Fruit fly (Drosophila melanogaster) whole organism, embryonic: Measurements from ENCODE around the gene mAChR-B.
A peak's percentile ranks its signal among the peaks of the same experiment; 100 is the strongest.

Experiments used
- CG10147 ChIP-seq: fragments of 200-800 bp; sonication (Bioruptor generic); optimal IDR thresholded peaks from 2 replicates; lab custom pipeline; 2019; ENCODE audit warnings: missing biosample characterization, mild to moderate bottlenecking, missing genetic modification characterization, moderate library complexity
- CG11093 ChIP-seq: fragments of 200-800 bp; sonication (Bioruptor generic); IDR thresholded peaks from 3 replicates; pipeline ENCODE4 v1.3.6; 2022; ENCODE audit warnings: missing biosample characterization, missing genetic modification characterization
- CG1233 ChIP-seq: fragments of 200-800 bp; sonication (Bioruptor generic); optimal IDR thresholded peaks from 4 replicates; lab custom pipeline; 2018; ENCODE audit warnings: missing biosample characterization, mild to moderate bottlenecking, missing genetic modification characterization
- CG13624 ChIP-seq: fragments of 200-800 bp; sonication (Bioruptor generic); optimal IDR thresholded peaks from 2 replicates; lab custom pipeline; 2016; ENCODE audit warnings: missing biosample characterization, missing genetic modification characterization
- CG14667 ChIP-seq: fragments of 200-800 bp; sonication (Bioruptor generic); IDR thresholded peaks from 2 replicates; pipeline ENCODE4 v1.3.6; 2022; ENCODE audit warnings: missing biosample characterization, missing genetic modification characterization
- CG17612 ChIP-seq: fragments of 200-800 bp; sonication (Bioruptor generic); IDR thresholded peaks from 2 replicates; pipeline ENCODE4 v1.3.6; 2022; ENCODE audit warnings: missing biosample characterization, missing genetic modification characterization
- CG17829 ChIP-seq: fragments of 200-800 bp; optimal IDR thresholded peaks from 2 replicates; lab custom pipeline; 2019; ENCODE audit warnings: missing biosample characterization, mild to moderate bottlenecking, missing genetic modification characterization, moderate library complexity
- CG18262 ChIP-seq: fragments of 200-800 bp; optimal IDR thresholded peaks from 3 replicates; lab custom pipeline; 2019; ENCODE audit warnings: missing biosample characterization, mild to moderate bottlenecking, missing genetic modification characterization, moderate library complexity
- CG2116 ChIP-seq: fragments of 200-800 bp; sonication (Bioruptor generic); optimal IDR thresholded peaks from 3 replicates; lab custom pipeline; 2018; ENCODE audit warnings: missing biosample characterization, mild to moderate bottlenecking, missing genetic modification characterization
- CG2129 ChIP-seq: fragments of 200-800 bp; sonication (Bioruptor generic); IDR thresholded peaks from 2 replicates; pipeline ENCODE4 v1.3.6; 2022; ENCODE audit warnings: missing biosample characterization, missing genetic modification characterization; ENCODE audit not compliant: partially characterized antibody
- CG3065 ChIP-seq: fragments of 200-800 bp; sonication (Bioruptor generic); optimal IDR thresholded peaks from 2 replicates; lab custom pipeline; 2016; ENCODE audit warnings: missing biosample characterization, missing genetic modification characterization
- CG3163 ChIP-seq: fragments of 200-800 bp; sonication (Bioruptor generic); optimal IDR thresholded peaks from 3 replicates; lab custom pipeline; 2016; ENCODE audit warnings: missing biosample characterization, missing genetic modification characterization
- CG32767 ChIP-seq: fragments of 200-800 bp; sonication (Bioruptor generic); IDR thresholded peaks from 2 replicates; pipeline ENCODE4 v1.3.6; 2022; ENCODE audit warnings: missing biosample characterization, missing genetic modification characterization
- CG34224 ChIP-seq: fragments of 200-800 bp; sonication (Bioruptor generic); IDR thresholded peaks from 3 replicates; pipeline ENCODE4 v1.3.6; 2022; ENCODE audit warnings: missing biosample characterization, missing genetic modification characterization; ENCODE audit not compliant: partially characterized antibody
- CG3726 ChIP-seq: fragments of 200-800 bp; sonication (Bioruptor generic); IDR thresholded peaks from 3 replicates; pipeline ENCODE4, ENCODE4 v1.3.6; 2022; ENCODE audit warnings: missing biosample characterization, missing genetic modification characterization
- CG4617 ChIP-seq: fragments of 200-800 bp; sonication (Bioruptor generic); optimal IDR thresholded peaks from 3 replicates; lab custom pipeline; 2016; ENCODE audit warnings: missing biosample characterization, missing genetic modification characterization, borderline replicate concordance
- CG7987 ChIP-seq: fragments of 200-800 bp; sonication (Bioruptor generic); optimal IDR thresholded peaks from 2 replicates; lab custom pipeline; 2018; ENCODE audit warnings: missing biosample characterization, mild to moderate bottlenecking, missing genetic modification characterization, moderate library complexity
- CG8944 ChIP-seq: fragments of 200-800 bp; sonication (Bioruptor generic); optimal IDR thresholded peaks from 3 replicates; lab custom pipeline; 2016; ENCODE audit warnings: missing biosample characterization, missing genetic modification characterization
- CrebB ChIP-seq: fragments of 200-800 bp; sonication (Bioruptor generic); optimal IDR thresholded peaks from 3 replicates; lab custom pipeline; 2018; ENCODE audit warnings: missing biosample characterization, mild to moderate bottlenecking, missing genetic modification characterization
- D ChIP-seq, 2 experiments: fragments of 200-800 bp in 1 of 2; fragments of >200 bp in 1 of 2; sonication (Bioruptor generic) in 1 of 2; optimal IDR thresholded peaks; 2 replicates in 1 of 2; 3 replicates in 1 of 2; lab custom pipeline; 2017; ENCODE audit warnings: mild to moderate bottlenecking in 1 of 2, missing biosample characterization in 1 of 2, missing genetic modification characterization in 1 of 2, missing genetic modification reagents in 1 of 2
- D19B ChIP-seq: fragments of 200-800 bp; sonication (Bioruptor generic); optimal IDR thresholded peaks from 2 replicates; lab custom pipeline; 2017; ENCODE audit warnings: missing biosample characterization, mild to moderate bottlenecking, missing genetic modification characterization
- E2f2 ChIP-seq: fragments of 200-800 bp; sonication (Bioruptor generic); IDR thresholded peaks from 2 replicates; pipeline ENCODE4 v1.3.6; 2022; ENCODE audit warnings: missing biosample characterization, missing genetic modification characterization
- Eip74EF ChIP-seq, 2 experiments: fragments of 200-800 bp in 1 of 2; fragments of >200 bp in 1 of 2; sonication (Bioruptor generic) in 1 of 2; optimal IDR thresholded peaks; 2 replicates each; lab custom pipeline; 2017 to 2019; ENCODE audit warnings: missing biosample characterization in 2 of 2, missing genetic modification characterization in 2 of 2, mild to moderate bottlenecking in 1 of 2, moderate library complexity in 1 of 2
- Fer3 ChIP-seq: fragments of 200-800 bp; sonication (Bioruptor generic); optimal IDR thresholded peaks from 2 replicates; lab custom pipeline; 2018; ENCODE audit warnings: missing biosample characterization, mild to moderate bottlenecking, missing genetic modification characterization, moderate library complexity
- HLH4C ChIP-seq: fragments of 200-800 bp; sonication (Bioruptor generic); IDR thresholded peaks from 3 replicates; pipeline ENCODE4 v1.3.6; 2022; ENCODE audit warnings: missing biosample characterization, missing genetic modification characterization; ENCODE audit not compliant: partially characterized antibody
- MESR4 ChIP-seq: fragments of 200-800 bp; sonication (Bioruptor generic); optimal IDR thresholded peaks from 2 replicates; lab custom pipeline; 2018; ENCODE audit warnings: missing biosample characterization, mild to moderate bottlenecking, missing genetic modification characterization, moderate library complexity
- Mad ChIP-seq: fragments of 200-800 bp; sonication (Bioruptor generic); optimal IDR thresholded peaks from 2 replicates; lab custom pipeline; 2016; ENCODE audit warnings: missing biosample characterization, missing genetic modification characterization
- Med ChIP-seq: fragments of 200-800 bp; sonication (Bioruptor generic); peaks from one replicate; lab custom pipeline; 2016; ENCODE audit warnings: missing biosample characterization, missing genetic modification characterization, mild to moderate bottlenecking, inconsistent platforms, moderate library complexity
- NFAT ChIP-seq: fragments of 200-800 bp; sonication (Bioruptor generic); IDR thresholded peaks from 2 replicates; pipeline ENCODE4 v1.3.6; 2022; ENCODE audit warnings: missing biosample characterization, missing genetic modification characterization
- Sry-β ChIP-seq: fragments of 200-800 bp; sonication (Bioruptor generic); optimal IDR thresholded peaks from 2 replicates; lab custom pipeline; 2018; ENCODE audit warnings: missing biosample characterization, mild to moderate bottlenecking, missing genetic modification characterization, moderate library complexity
- Sry-δ ChIP-seq: fragments of 200-800 bp; sonication (Bioruptor generic); optimal IDR thresholded peaks from 2 replicates; lab custom pipeline; 2016; ENCODE audit warnings: missing biosample characterization, missing genetic modification characterization
- Xbp1 ChIP-seq: fragments of 200-800 bp; sonication (Bioruptor generic); optimal IDR thresholded peaks from 3 replicates; lab custom pipeline; 2016; ENCODE audit warnings: missing biosample characterization, mild to moderate bottlenecking, missing genetic modification characterization
- bcd ChIP-seq: fragments of 200-800 bp; sonication (Bioruptor generic); optimal IDR thresholded peaks from 2 replicates; lab custom pipeline; 2017; ENCODE audit warnings: missing biosample characterization, mild to moderate bottlenecking, missing genetic modification characterization
- chm ChIP-seq: fragments of 200-800 bp; sonication (Bioruptor generic); IDR thresholded peaks from 2 replicates; pipeline ENCODE4 v1.3.6; 2022; ENCODE audit warnings: missing biosample characterization, missing genetic modification characterization
- crp ChIP-seq, 2 experiments: fragments of 200-800 bp; sonication (Bioruptor generic); optimal IDR thresholded peaks; 2 replicates in 1 of 2; 3 replicates in 1 of 2; lab custom pipeline; 2017; ENCODE audit warnings: missing biosample characterization in 2 of 2, missing genetic modification characterization in 2 of 2, mild to moderate bottlenecking in 1 of 2, moderate library complexity in 1 of 2
- exex ChIP-seq: fragments of 200-800 bp; sonication (Bioruptor generic); optimal IDR thresholded peaks from 4 replicates; lab custom pipeline; 2018; ENCODE audit warnings: missing biosample characterization, mild to moderate bottlenecking, missing genetic modification characterization, moderate library complexity
- gce ChIP-seq: fragments of 200-800 bp; sonication (Bioruptor generic); IDR thresholded peaks from 3 replicates; pipeline ENCODE4 v1.3.6; 2022; ENCODE audit warnings: missing biosample characterization, missing genetic modification characterization
- grau ChIP-seq: fragments of 200-800 bp; optimal IDR thresholded peaks from 3 replicates; lab custom pipeline; 2019; ENCODE audit warnings: missing biosample characterization, mild to moderate bottlenecking, missing genetic modification characterization, moderate library complexity
- ham ChIP-seq: fragments of 200-800 bp; sonication (Bioruptor generic); IDR thresholded peaks from 2 replicates; pipeline ENCODE4 v1.3.6; 2022; ENCODE audit warnings: missing biosample characterization, missing genetic modification characterization
- ind ChIP-seq: fragments of 200-800 bp; sonication (Bioruptor generic); optimal IDR thresholded peaks from 3 replicates; lab custom pipeline; 2016; ENCODE audit warnings: missing biosample characterization, missing genetic modification characterization
- nerfin-1 ChIP-seq: fragments of 200-800 bp; sonication (Bioruptor generic); optimal IDR thresholded peaks from 3 replicates; lab custom pipeline; 2019; ENCODE audit warnings: missing biosample characterization, mild to moderate bottlenecking, missing genetic modification characterization, moderate library complexity
- p53 ChIP-seq: fragments of 200-800 bp; sonication (Bioruptor generic); optimal IDR thresholded peaks from 2 replicates; lab custom pipeline; 2016; ENCODE audit warnings: missing biosample characterization, missing genetic modification characterization
- pho ChIP-seq: fragments of 200-800 bp; sonication (Bioruptor generic); optimal IDR thresholded peaks from 2 replicates; lab custom pipeline; 2016; ENCODE audit warnings: missing biosample characterization, missing genetic modification characterization
- sima ChIP-seq: fragments of 200-800 bp; sonication (Bioruptor generic); optimal IDR thresholded peaks from 2 replicates; lab custom pipeline; 2016; ENCODE audit warnings: missing biosample characterization, missing genetic modification characterization
- sqz ChIP-seq: fragments of 200-800 bp; sonication (Bioruptor generic); optimal IDR thresholded peaks from 3 replicates; lab custom pipeline; 2018; ENCODE audit warnings: missing biosample characterization, mild to moderate bottlenecking, missing genetic modification characterization
- stwl ChIP-seq: fragments of 200-800 bp; sonication (Bioruptor generic); optimal IDR thresholded peaks from 3 replicates; lab custom pipeline; 2018; ENCODE audit warnings: missing biosample characterization, mild to moderate bottlenecking, missing genetic modification characterization, moderate library complexity
- tap ChIP-seq: fragments of 200-800 bp; optimal IDR thresholded peaks from 3 replicates; lab custom pipeline; 2019; ENCODE audit warnings: missing biosample characterization, mild to moderate bottlenecking, missing genetic modification characterization, moderate library complexity
- unc-4 ChIP-seq: fragments of 200-800 bp; sonication (Bioruptor generic); IDR thresholded peaks from 2 replicates; pipeline ENCODE4 v1.3.6; 2022; ENCODE audit warnings: missing biosample characterization, missing genetic modification characterization; ENCODE audit not compliant: partially characterized antibody

The mAChR-B gene

dm6 chr3R:8030151-8030899 lies 28.8 kb upstream of the mAChR-B start, which contains the start of the genes CG10903 and CG2747 (continued):
- TF ChIP-seq CG11093 (GFP tag; lab: Robert Waterston, UW) (no peak), bcd (GFP tag; lab: Kevin White, UChicago) (no peak), CG4617 (peak; percentile 76), CG13624 (GFP tag; lab: Kevin White, UChicago) (peak; percentile 17), CG3726 (GFP tag; lab: Robert Waterston, UW) (no peak), CG17612 (GFP tag; lab: Robert Waterston, UW) (no peak), grau (tag; lab: Kevin White, UChicago) (peak; percentile 9), gce (GFP tag; lab: Robert Waterston, UW) (no peak), Fer3 (no peak), Mad (GFP tag; lab: Kevin White, UChicago) (no peak), HLH4C (GFP tag; lab: Robert Waterston, UW) (peak; percentile 52; the same call in 1 of the 3 replicates), crp (GFP tag; optimal IDR thresholded peaks at IDR 0.05; lab: Kevin White, UChicago) (peak; percentile 66 to 94), D (optimal IDR thresholded peaks at IDR 0.05; lab: Kevin White, UChicago) (peak; percentile 29), D (GFP tag; optimal IDR thresholded peaks at IDR 0.05; lab: Kevin White, UChicago) (no peak), pho (no peak), CG2129 (GFP tag; lab: Robert Waterston, UW) (no peak; the same call in 1 of the 2 replicates), CG2116 (peak; percentile 61), tap (no peak), ham (GFP tag; lab: Robert Waterston, UW) (no peak), unc-4 (peak; percentile 69; the same call in 1 of the 2 replicates), nerfin-1 (tag; lab: Kevin White, UChicago) (peak; percentile 13), sqz (no peak), CrebB (tag; lab: Kevin White, UChicago) (no peak), stwl (tag; lab: Kevin White, UChicago) (peak; percentile 22), MESR4 (peak; percentile 82), Sry-δ (GFP tag; lab: Kevin White, UChicago) (peak; percentile 58), CG10147 (peak; percentile 50), CG18262 (peak; percentile 8), CG14667 (GFP tag; lab: Robert Waterston, UW) (no peak), NFAT (no peak), CG32767 (GFP tag; lab: Robert Waterston, UW) (no peak), D19B (GFP tag; lab: Kevin White, UChicago) (no peak), CG8944 (GFP tag; lab: Kevin White, UChicago) (no peak), CG1233 (GFP tag; lab: Kevin White, UChicago) (peak; percentile 3), CG3065 (GFP tag; lab: Kevin White, UChicago) (no peak), chm (GFP tag; lab: Robert Waterston, UW) (no peak), CG7987 (peak; percentile 42), ind (no peak), Med (GFP tag; lab: Kevin White, UChicago) (peak; percentile 85), CG3163 (GFP tag; lab: Kevin White, UChicago) (no peak), CG34224 (GFP tag; lab: Robert Waterston, UW) (peak; percentile 62), sima (GFP tag; lab: Kevin White, UChicago) (no peak), Eip74EF (GFP tag; optimal IDR thresholded peaks at IDR 0.05; lab: Kevin White, UChicago) (peak in 1 of 2 experiments; percentile 80), Xbp1 (GFP tag; lab: Kevin White, UChicago) (no peak), E2f2 (GFP tag; lab: Robert Waterston, UW) (peak; percentile 14; the same call in 1 of the 2 replicates), CG17829 (peak; percentile 17), exex (peak; percentile 39), Sry-β (GFP tag; lab: Kevin White, UChicago) (peak; percentile 8), p53 (GFP tag; lab: Kevin White, UChicago) (peak; percentile 36)
